Worm (Caenorhabditis elegans) whole organism, early embryonic: ENCODE data around the gene add-1.
A peak's percentile ranks its signal among the peaks of the same experiment; 100 is the strongest.

ENCODE experiments used
- B0310.2 ChIP-seq: sonication (generic microtip); optimal IDR thresholded peaks from 2 replicates; lab custom pipeline; 2016; ENCODE audit warnings: mild to moderate bottlenecking, missing genetic modification characterization, missing compliant biosample characterization
- F13C5.2 ChIP-seq: sonication (generic microtip); optimal IDR thresholded peaks from 2 replicates; lab custom pipeline; 2017; ENCODE audit warnings: mild to moderate bottlenecking, missing genetic modification characterization, inconsistent platforms, missing compliant biosample characterization
- aly-1 ChIP-seq: sonication (generic microtip); optimal IDR thresholded peaks from 2 replicates; lab custom pipeline; 2016; ENCODE audit warnings: missing genetic modification characterization, missing compliant biosample characterization
- ama-1 ChIP-seq: fragments of 150-350 bp; optimal IDR thresholded peaks from 2 replicates; lab custom pipeline; 2014
- ceh-13 ChIP-seq: fragments of 200-800 bp; sonication (Bioruptor generic); optimal IDR thresholded peaks from 2 replicates; lab custom pipeline; 2018; ENCODE audit warnings: mild to moderate bottlenecking, missing genetic modification characterization, missing compliant biosample characterization
- ceh-36 ChIP-seq: sonication (generic microtip); optimal IDR thresholded peaks from 2 replicates; lab custom pipeline; 2016; ENCODE audit warnings: missing genetic modification characterization, inconsistent platforms, missing compliant biosample characterization
- ets-7 ChIP-seq: sonication (generic microtip); optimal IDR thresholded peaks from 2 replicates; lab custom pipeline; 2016; ENCODE audit warnings: missing genotype, missing genetic modification characterization, missing compliant biosample characterization
- flt-1 ChIP-seq: fragments of 200-800 bp; sonication (Bioruptor generic); IDR thresholded peaks from 2 replicates; pipeline ENCODE4 v1.3.6; 2022; ENCODE audit warnings: missing genetic modification characterization, missing compliant biosample characterization
- hmbx-1 ChIP-seq: sonication (generic microtip); optimal IDR thresholded peaks from 2 replicates; lab custom pipeline; 2016; ENCODE audit warnings: mild to moderate bottlenecking, missing genetic modification characterization, missing compliant biosample characterization
- hmg-4 ChIP-seq: fragments of 200-800 bp; sonication (Bioruptor generic); optimal IDR thresholded peaks from 2 replicates; lab custom pipeline; 2018; ENCODE audit warnings: mild to moderate bottlenecking, missing genetic modification characterization, missing compliant biosample characterization
- hnd-1 ChIP-seq: sonication (generic microtip); optimal IDR thresholded peaks from 2 replicates; lab custom pipeline; 2016; ENCODE audit warnings: missing genetic modification characterization, missing compliant biosample characterization
- pes-1 ChIP-seq: fragments of 200-800 bp; sonication (Bioruptor generic); IDR thresholded peaks from 2 replicates; pipeline ENCODE4 v1.3.6; 2022; ENCODE audit warnings: missing genetic modification reagents, missing genetic modification characterization, missing compliant biosample characterization
- scrt-1 ChIP-seq: fragments of 200-800 bp; sonication (Bioruptor generic); IDR thresholded peaks from 2 replicates; pipeline ENCODE4 v1.3.6; 2022; ENCODE audit warnings: missing genetic modification characterization, missing compliant biosample characterization
- sea-1 ChIP-seq: fragments of 200-800 bp; sonication (Bioruptor generic); conservative IDR thresholded peaks from 2 replicates; pipeline ENCODE4 v1.3.6; 2022; ENCODE audit warnings: missing genetic modification characterization, missing compliant biosample characterization
- tbx-11 ChIP-seq: fragments of 200-800 bp; sonication (Bioruptor generic); IDR thresholded peaks from 2 replicates; pipeline ENCODE4 v1.3.6; 2022; ENCODE audit warnings: missing genetic modification characterization, missing compliant biosample characterization
- tbx-37 ChIP-seq: fragments of 200-800 bp; sonication (Bioruptor generic); conservative IDR thresholded peaks from 2 replicates; pipeline ENCODE4 v1.3.6; 2022; ENCODE audit warnings: missing genetic modification reagents, missing genetic modification characterization, missing compliant biosample characterization
- tra-4 ChIP-seq: sonication (generic microtip); optimal IDR thresholded peaks from 2 replicates; lab custom pipeline; 2017; ENCODE audit warnings: missing genetic modification characterization, missing compliant biosample characterization

The add-1 gene

ce11 chrX:4859582-4860095 lies at the start of gene add-1:
add-1 (minus strand) TSS chrX:4860045.
- TF ChIP-seq ceh-36 (tag; lab: Kevin White, UChicago) (no peak), hnd-1 (tag; lab: Kevin White, UChicago) (no peak), aly-1 (tag; lab: Kevin White, UChicago) (no peak), pes-1 (GFP tag; lab: Robert Waterston, UW) (no peak), ets-7 (no peak), hmbx-1 (tag; lab: Kevin White, UChicago) (no peak), tra-4 (tag; lab: Kevin White, UChicago) (no peak), ama-1 (lab: Kevin White, UChicago) (no peak), flt-1 (GFP tag; lab: Robert Waterston, UW) (no peak), sea-1 (GFP tag; lab: Robert Waterston, UW) (no peak), F13C5.2 (tag; lab: Kevin White, UChicago) (no peak), scrt-1 (no peak), B0310.2 (tag; lab: Kevin White, UChicago) (no peak), tbx-37 (GFP tag; lab: Robert Waterston, UW) (no peak), tbx-11 (GFP tag; lab: Robert Waterston, UW) (no peak), ceh-13 (no peak), hmg-4 (GFP tag; lab: Kevin White, UChicago) (no peak)

ce11 chrX:4905804-4906203 lies 46.0 kb upstream of the add-1 start, which contains the start of gene K05B2.2:
K05B2.2 (plus strand) TSS chrX:4906081.
- no peak for TF ChIP-seq flt-1 (GFP tag; lab: Robert Waterston, UW)
- TF ChIP-seq hnd-1 (tag; lab: Kevin White, UChicago): no peak
- TF ChIP-seq pes-1 (GFP tag; lab: Robert Waterston, UW): no peak
- no peak for TF ChIP-seq ama-1 (lab: Kevin White, UChicago)
- TF ChIP-seq ets-7: no peak

- TF ChIP-seq ceh-13 (no peak), ets-7 (no peak), hmbx-1 (tag; lab: Kevin White, UChicago) (no peak), pes-1 (GFP tag; lab: Robert Waterston, UW) (no peak), aly-1 (tag; lab: Kevin White, UChicago) (no peak), sea-1 (GFP tag; lab: Robert Waterston, UW) (no peak), hnd-1 (tag; lab: Kevin White, UChicago) (no peak), tbx-11 (GFP tag; lab: Robert Waterston, UW) (no peak), ama-1 (lab: Kevin White, UChicago) (no peak), tbx-37 (GFP tag; lab: Robert Waterston, UW) (no peak), flt-1 (GFP tag; lab: Robert Waterston, UW) (no peak), ceh-36 (tag; lab: Kevin White, UChicago) (no peak), scrt-1 (no peak), F13C5.2 (tag; lab: Kevin White, UChicago) (no peak), hmg-4 (GFP tag; lab: Kevin White, UChicago) (no peak), tra-4 (tag; lab: Kevin White, UChicago) (no peak), B0310.2 (tag; lab: Kevin White, UChicago) (no peak)
These were observed 42.5 kb upstream of the add-1 start for ce11 chrX:4902376-4902775.

ce11 chrX:4901974-4902373 lies 42.1 kb upstream of the add-1 start:
- TF ChIP-seq pes-1 (GFP tag; lab: Robert Waterston, UW): no peak
- TF ChIP-seq ceh-36 (tag; lab: Kevin White, UChicago): no peak
- no peak for TF ChIP-seq F13C5.2 (tag; lab: Kevin White, UChicago)
- TF ChIP-seq ceh-13: no peak

ce11 chrX:4900685-4901084 lies 40.8 kb upstream of the add-1 start, which contains the start of gene T07F12.4:
T07F12.4 (minus strand) TSS chrX:4900814.
- no peak for TF ChIP-seq hmbx-1 (tag; lab: Kevin White, UChicago)
- no peak for TF ChIP-seq sea-1 (GFP tag; lab: Robert Waterston, UW)
- TF ChIP-seq ets-7: no peak
- no peak for TF ChIP-seq hnd-1 (tag; lab: Kevin White, UChicago)
- no peak for TF ChIP-seq ceh-36 (tag; lab: Kevin White, UChicago)
- no peak for TF ChIP-seq ama-1 (lab: Kevin White, UChicago)
- no peak for TF ChIP-seq aly-1 (tag; lab: Kevin White, UChicago)
- TF ChIP-seq B0310.2 (tag; lab: Kevin White, UChicago): no peak
- TF ChIP-seq scrt-1: no peak
- TF ChIP-seq flt-1 (GFP tag; lab: Robert Waterston, UW): no peak
- TF ChIP-seq pes-1 (GFP tag; lab: Robert Waterston, UW): no peak

ce11 chrX:4899623-4900022 lies 39.8 kb upstream of the add-1 start:
- TF ChIP-seq F13C5.2 (tag; lab: Kevin White, UChicago): no peak
- no peak for TF ChIP-seq ama-1 (lab: Kevin White, UChicago)
- no peak for TF ChIP-seq sea-1 (GFP tag; lab: Robert Waterston, UW)
- TF ChIP-seq scrt-1: no peak
- TF ChIP-seq hmg-4 (GFP tag; lab: Kevin White, UChicago): peak; percentile 37

- TF ChIP-seq hmg-4 (GFP tag; lab: Kevin White, UChicago) (no peak), ets-7 (no peak), pes-1 (GFP tag; lab: Robert Waterston, UW) (no peak), tbx-11 (GFP tag; lab: Robert Waterston, UW) (no peak), F13C5.2 (tag; lab: Kevin White, UChicago) (no peak), hmbx-1 (tag; lab: Kevin White, UChicago) (no peak), B0310.2 (tag; lab: Kevin White, UChicago) (no peak), flt-1 (GFP tag; lab: Robert Waterston, UW) (no peak)
These were observed 35.4 kb upstream of the add-1 start for ce11 chrX:4895223-4895622.
